Worm (Caenorhabditis elegans) whole organism, L4 larva: ENCODE measurements around the gene bus-4.

ENCODE experiments used
- D1046.2 ChIP-seq: fragments of 200-800 bp; sonication (Bioruptor generic); IDR thresholded peaks from 2 replicates; pipeline ENCODE4 v1.3.6; 2022; ENCODE audit warnings: missing genetic modification characterization, missing compliant biosample characterization
- F49E8.2 ChIP-seq: sonication (generic microtip); optimal IDR thresholded peaks from 2 replicates; lab custom pipeline; 2016; ENCODE audit warnings: missing compliant biosample characterization, mild to moderate bottlenecking, missing genetic modification characterization, borderline replicate concordance
- R02D3.7 ChIP-seq: fragments of 150-350 bp; sonication (generic microtip); optimal IDR thresholded peaks from 3 replicates; lab custom pipeline; 2014; ENCODE audit warnings: missing biosample characterization, missing genetic modification characterization
- T20F7.1 ChIP-seq: fragments of 200-800 bp; sonication (Bioruptor generic); optimal IDR thresholded peaks from 2 replicates; lab custom pipeline; 2018; ENCODE audit warnings: mild to moderate bottlenecking, missing genetic modification characterization, missing compliant biosample characterization
- Y105C5A.15 ChIP-seq: fragments of 200-800 bp; sonication (Bioruptor generic); IDR thresholded peaks from 2 replicates; pipeline ENCODE4 v1.3.6; 2022; ENCODE audit warnings: missing genetic modification characterization, missing compliant biosample characterization
- ZK337.2 ChIP-seq: fragments of 200-800 bp; sonication (Bioruptor generic); IDR thresholded peaks from 2 replicates; pipeline ENCODE4 v1.3.6; 2022; ENCODE audit warnings: missing genetic modification reagents, missing genetic modification characterization, missing compliant biosample characterization
- aha-1 ChIP-seq: fragments of 150-350 bp; peaks from one replicate; lab custom pipeline; 2014; ENCODE audit warnings: missing biosample characterization, missing genetic modification characterization
- cey-2 ChIP-seq: sonication (generic microtip); optimal IDR thresholded peaks from 3 replicates; lab custom pipeline; 2017; ENCODE audit warnings: missing genetic modification characterization, mild to moderate bottlenecking, missing compliant biosample characterization, antibody characterized with exemption, borderline replicate concordance; ENCODE audit not compliant: insufficient read depth
- daf-12 ChIP-seq: fragments of 150-350 bp; optimal IDR thresholded peaks from 2 replicates; lab custom pipeline; 2014; ENCODE audit warnings: missing biosample characterization, missing genetic modification reagents, missing genetic modification characterization
- daf-16 ChIP-seq, 3 experiments: sonication (generic microtip); optimal IDR thresholded peaks; 2 replicates each; lab custom pipeline; 2016 to 2017; ENCODE audit warnings: missing genetic modification characterization in 3 of 3, missing genetic modification reagents in 3 of 3, mild to moderate bottlenecking in 2 of 3, missing compliant biosample characterization in 2 of 3, missing biosample characterization in 1 of 3, moderate library complexity in 1 of 3
- daf-19 ChIP-seq: fragments of 200-800 bp; sonication (Bioruptor generic); conservative IDR thresholded peaks from 2 replicates; pipeline ENCODE4 v1.3.6; 2022; ENCODE audit warnings: missing genetic modification characterization, missing compliant biosample characterization
- daf-8 ChIP-seq: fragments of 200-800 bp; sonication (Bioruptor generic); IDR thresholded peaks from 2 replicates; pipeline ENCODE4 v1.3.6; 2022; ENCODE audit warnings: missing genetic modification characterization, missing compliant biosample characterization
- dve-1 ChIP-seq: sonication (generic microtip); optimal IDR thresholded peaks from 2 replicates; lab custom pipeline; 2017; ENCODE audit warnings: antibody characterized with exemption, mild to moderate bottlenecking, missing genetic modification characterization, missing compliant biosample characterization; ENCODE audit not compliant: insufficient read depth
- egl-27 ChIP-seq: sonication (generic microtip); optimal IDR thresholded peaks from 3 replicates; lab custom pipeline; 2017; ENCODE audit warnings: missing biosample characterization, missing genetic modification reagents, missing genetic modification characterization
- egl-43 ChIP-seq: fragments of 200-800 bp; sonication (Bioruptor generic); IDR thresholded peaks from 2 replicates; pipeline ENCODE4 v1.3.6; 2022; ENCODE audit warnings: missing genetic modification reagents, missing genetic modification characterization, missing compliant biosample characterization
- hif-1 ChIP-seq, 2 experiments: sonication (generic microtip); optimal IDR thresholded peaks; 2 replicates each; lab custom pipeline; 2016 to 2017; ENCODE audit warnings: missing compliant biosample characterization in 2 of 2, missing genetic modification characterization in 2 of 2, missing genetic modification reagents in 2 of 2, missing genotype in 2 of 2, mild to moderate bottlenecking in 1 of 2
- hlh-11 ChIP-seq: fragments of 200-800 bp; sonication (Bioruptor generic); optimal IDR thresholded peaks from 2 replicates; lab custom pipeline; 2018; ENCODE audit warnings: mild to moderate bottlenecking, missing genetic modification characterization, missing compliant biosample characterization
- lin-13 ChIP-seq: fragments of 150-350 bp; optimal IDR thresholded peaks from 2 replicates; lab custom pipeline; 2014; ENCODE audit warnings: missing biosample characterization, missing genetic modification reagents, missing genetic modification characterization
- lin-39 ChIP-seq: fragments of 150-350 bp; optimal IDR thresholded peaks from 2 replicates; lab custom pipeline; 2014; ENCODE audit warnings: missing biosample characterization, missing genetic modification reagents, missing genetic modification characterization
- lir-3 ChIP-seq: sonication (generic microtip); optimal IDR thresholded peaks from 2 replicates; lab custom pipeline; 2016; ENCODE audit warnings: mild to moderate bottlenecking, missing genetic modification characterization, missing compliant biosample characterization
- madf-5 ChIP-seq, 2 experiments: fragments of 200-800 bp; sonication (Bioruptor generic); IDR thresholded peaks; 2 replicates each; pipeline ENCODE4 v1.3.6; 2022; ENCODE audit warnings: missing compliant biosample characterization in 2 of 2, missing genetic modification characterization in 2 of 2
- mdl-1 ChIP-seq, 2 experiments: fragments of 150-350 bp in 1 of 2; sonication (generic microtip) in 1 of 2; optimal IDR thresholded peaks; 2 replicates each; lab custom pipeline; 2014 to 2017; ENCODE audit warnings: missing biosample characterization in 2 of 2, missing genetic modification characterization in 2 of 2
- nhr-10 ChIP-seq: fragments of 150-350 bp; optimal IDR thresholded peaks from 2 replicates; lab custom pipeline; 2014; ENCODE audit warnings: missing biosample characterization, missing genetic modification characterization
- nhr-102 ChIP-seq: sonication (generic microtip); optimal IDR thresholded peaks from 2 replicates; lab custom pipeline; 2016; ENCODE audit warnings: mild to moderate bottlenecking, missing genetic modification characterization, moderate library complexity, missing compliant biosample characterization
- nhr-11 ChIP-seq: fragments of 150-350 bp; optimal IDR thresholded peaks from 2 replicates; lab custom pipeline; 2014; ENCODE audit warnings: missing biosample characterization, missing genetic modification characterization
- nhr-111 ChIP-seq: fragments of 200-800 bp; sonication (Bioruptor generic); optimal IDR thresholded peaks from 2 replicates; lab custom pipeline; 2018; ENCODE audit warnings: mild to moderate bottlenecking, missing genetic modification characterization, missing compliant biosample characterization
- nhr-25 ChIP-seq: sonication (generic microtip); optimal IDR thresholded peaks from 2 replicates; lab custom pipeline; 2017; ENCODE audit warnings: missing genetic modification characterization, mild to moderate bottlenecking, missing compliant biosample characterization, antibody characterized with exemption, moderate library complexity, borderline replicate concordance; ENCODE audit not compliant: insufficient read depth
- nhr-28 ChIP-seq: fragments of 150-350 bp; optimal IDR thresholded peaks from 2 replicates; lab custom pipeline; 2014; ENCODE audit warnings: missing biosample characterization, missing genetic modification characterization
- nhr-41 ChIP-seq: fragments of 200-800 bp; sonication (Bioruptor generic); IDR thresholded peaks from 2 replicates; pipeline ENCODE4 v1.3.6; 2022; ENCODE audit warnings: missing genetic modification reagents, missing genetic modification characterization, missing compliant biosample characterization
- set-16 ChIP-seq: fragments of 200-800 bp; sonication (Bioruptor generic); IDR thresholded peaks from 2 replicates; pipeline ENCODE4 v1.3.6; 2022; ENCODE audit warnings: missing genetic modification reagents, missing genetic modification characterization, missing compliant biosample characterization
- snpc-1.2 ChIP-seq: fragments of 200-800 bp; sonication (Bioruptor generic); IDR thresholded peaks from 2 replicates; pipeline ENCODE4 v1.3.6; 2022; ENCODE audit warnings: missing genetic modification reagents, missing genetic modification characterization, missing compliant biosample characterization
- snpc-4 ChIP-seq: fragments of 150-350 bp; optimal IDR thresholded peaks from 2 replicates; lab custom pipeline; 2014; ENCODE audit warnings: missing biosample characterization, missing genetic modification characterization
- spr-3 ChIP-seq: fragments of 200-800 bp; sonication (Bioruptor generic); optimal IDR thresholded peaks from 2 replicates; lab custom pipeline; 2018; ENCODE audit warnings: mild to moderate bottlenecking, missing genetic modification characterization, missing compliant biosample characterization
- tag-97 ChIP-seq: fragments of 200-800 bp; sonication (Bioruptor generic); IDR thresholded peaks from 2 replicates; pipeline ENCODE4 v1.3.6; 2022; ENCODE audit warnings: missing genetic modification characterization, missing compliant biosample characterization
- tra-1 ChIP-seq: fragments of 200-800 bp; sonication (Bioruptor generic); IDR thresholded peaks from 2 replicates; pipeline ENCODE4 v1.3.6; 2022; ENCODE audit warnings: missing genetic modification reagents, missing genetic modification characterization, missing compliant biosample characterization
- unc-39 ChIP-seq: sonication (generic microtip); optimal IDR thresholded peaks from 2 replicates; lab custom pipeline; 2017; ENCODE audit warnings: missing biosample characterization, missing genetic modification characterization
- zip-2 ChIP-seq: fragments of 150-350 bp; optimal IDR thresholded peaks from 2 replicates; lab custom pipeline; 2014; ENCODE audit warnings: missing biosample characterization, missing genetic modification characterization
- ztf-7 ChIP-seq: fragments of 150-350 bp; optimal IDR thresholded peaks from 2 replicates; lab custom pipeline; 2014; ENCODE audit warnings: missing biosample characterization, missing genetic modification characterization

The bus-4 gene

DNA sequence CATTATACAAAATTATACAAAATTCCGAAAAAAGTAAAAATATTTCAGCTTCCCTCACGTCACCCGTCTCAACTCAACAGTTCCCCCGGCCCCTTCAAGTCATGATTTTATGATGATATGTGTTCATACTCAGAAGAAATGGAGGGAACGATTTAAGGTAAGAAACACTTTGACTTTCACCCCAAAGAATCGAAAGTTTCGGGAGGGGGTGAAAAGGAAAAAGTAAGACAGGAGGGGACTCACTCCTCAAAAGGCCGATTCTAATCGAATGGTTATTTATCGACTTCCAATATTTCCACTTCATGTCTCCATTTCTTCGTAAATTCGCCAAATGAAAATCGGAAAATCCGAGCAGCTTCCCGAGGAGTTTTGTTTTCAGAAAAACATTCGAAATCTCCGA, at the start of gene bus-4:
Gene bus-4 (plus strand): TSS at position 49 of the 400 bp plus-strand sequence.
- TF ChIP-seq daf-12 (tag; lab: Kevin White, UChicago) (no peak), tag-97 (no peak), lir-3 (tag; lab: Kevin White, UChicago) (no peak), daf-19 (GFP tag; lab: Robert Waterston, UW) (no peak), snpc-4 (tag; lab: Kevin White, UChicago) (no peak)

DNA sequence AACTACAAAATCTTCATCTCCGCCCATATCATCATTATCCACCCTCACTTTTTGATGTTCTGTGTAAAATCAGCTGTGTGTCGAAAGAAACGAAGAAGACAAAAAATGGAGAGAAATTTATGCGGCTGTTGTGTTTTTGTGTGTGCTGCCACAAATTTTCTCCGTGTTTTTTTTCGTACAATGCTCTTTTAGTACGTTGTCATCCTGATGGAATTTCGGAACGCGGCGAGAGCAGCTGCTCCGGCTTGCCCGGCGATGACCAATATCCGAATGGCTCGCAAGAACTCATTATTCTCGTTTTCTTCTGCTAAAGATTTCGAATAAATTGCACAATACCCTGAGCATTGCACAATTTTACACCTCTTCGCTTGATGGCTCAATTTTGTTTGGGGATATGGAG, 48.7 kb upstream of the bus-4 start:
- TF ChIP-seq lin-39 (tag; lab: Kevin White, UChicago) = no peak
- TF ChIP-seq D1046.2 (GFP tag; lab: Robert Waterston, UW) = no peak
- TF ChIP-seq nhr-111 = no peak
- no peak for TF ChIP-seq unc-39 (tag; lab: Kevin White, UChicago)
- no peak for TF ChIP-seq daf-8 (GFP tag; lab: Robert Waterston, UW)
- no peak for TF ChIP-seq madf-5 (GFP tag; IDR thresholded peaks at IDR 0.05; lab: Robert Waterston, UW)
- TF ChIP-seq nhr-11 (tag; lab: Kevin White, UChicago) = no peak
- no peak for TF ChIP-seq daf-19 (GFP tag; lab: Robert Waterston, UW)
- TF ChIP-seq hif-1 (tag; optimal IDR thresholded peaks at IDR 0.05; lab: Kevin White, UChicago) = no peak
- peak; percentile 41 for TF ChIP-seq nhr-28 (tag; lab: Kevin White, UChicago)
- TF ChIP-seq cey-2 (tag; lab: Kevin White, UChicago) = no peak
- no peak for TF ChIP-seq set-16
- TF ChIP-seq egl-43 = no peak
- TF ChIP-seq egl-27 (tag; lab: Kevin White, UChicago) = no peak
- TF ChIP-seq tra-1 (GFP tag; lab: Robert Waterston, UW) = no peak
- no peak for TF ChIP-seq mdl-1 (tag; optimal IDR thresholded peaks at IDR 0.05; lab: Kevin White, UChicago)
- no peak for TF ChIP-seq lin-13
- no peak for TF ChIP-seq nhr-41 (GFP tag; lab: Robert Waterston, UW)
- TF ChIP-seq F49E8.2 (tag; lab: Kevin White, UChicago) = no peak
- no peak for TF ChIP-seq R02D3.7 (tag; lab: Kevin White, UChicago)
- TF ChIP-seq spr-3 (GFP tag; lab: Kevin White, UChicago) = no peak
- TF ChIP-seq dve-1 (tag; lab: Kevin White, UChicago) = no peak
- no peak for TF ChIP-seq nhr-102 (tag; lab: Kevin White, UChicago)
- peak; percentile 76 for TF ChIP-seq aha-1 (tag; lab: Kevin White, UChicago)
- no peak for TF ChIP-seq snpc-1.2
- no peak for TF ChIP-seq ztf-7
- 0 out of 2 replicates have a peak, but pooled peaks have one; percentile 28 for TF ChIP-seq ZK337.2 (GFP tag; lab: Robert Waterston, UW)
- no peak for TF ChIP-seq daf-16 (GFP tag; optimal IDR thresholded peaks at IDR 0.05; lab: Kevin White, UChicago)
- no peak for TF ChIP-seq daf-16 (tag; optimal IDR thresholded peaks at IDR 0.05; lab: Kevin White, UChicago)
- peak; percentile 6 for TF ChIP-seq hlh-11 (tag; lab: Kevin White, UChicago)
- TF ChIP-seq nhr-10 = no peak
- TF ChIP-seq T20F7.1 (GFP tag; lab: Kevin White, UChicago) = no peak
- TF ChIP-seq Y105C5A.15 (GFP tag; lab: Robert Waterston, UW) = no peak
- TF ChIP-seq zip-2 (tag; lab: Kevin White, UChicago) = no peak

DNA sequence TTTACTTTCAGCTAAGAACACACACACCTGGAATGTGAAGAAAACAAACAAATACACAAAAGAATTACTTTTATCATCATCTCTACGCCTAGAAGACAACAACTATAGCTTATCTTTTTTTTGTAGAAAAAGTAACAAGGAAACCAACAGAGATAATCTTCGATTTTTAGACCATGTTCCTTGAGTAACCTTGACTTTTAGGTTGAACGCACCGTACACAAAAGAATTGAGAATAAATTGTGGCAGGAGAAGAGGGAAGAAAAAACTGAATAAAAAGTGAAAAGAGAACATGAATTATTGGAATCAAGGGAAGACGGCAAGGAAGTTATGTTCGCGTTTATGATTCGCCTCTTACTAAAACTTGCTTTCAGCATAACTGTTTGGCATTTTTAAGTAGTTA, 47.1 kb upstream of the bus-4 start:
- TF ChIP-seq nhr-25 (tag; lab: Kevin White, UChicago) = peak; percentile 56
- no peak for TF ChIP-seq lin-13
- no peak for TF ChIP-seq nhr-11 (tag; lab: Kevin White, UChicago)
- TF ChIP-seq nhr-28 (tag; lab: Kevin White, UChicago) = peak; percentile 63
